Worm (Caenorhabditis elegans): ENCODE data around the gene C04E6.13.
A peak's percentile ranks its signal among the peaks of the same experiment; 100 is the strongest.

The C04E6.13 gene

ce11 chrV:5883735-5884134, 28.8 kb upstream of the C04E6.13 start, which contains the start of gene C04E6.8:
Gene C04E6.8 (minus strand): TSS chrV:5883835.
- TF ChIP-seq nhr-10 (tag; optimal IDR thresholded peaks at IDR 0.05) (no peak), snpc-4 (tag; optimal IDR thresholded peaks at IDR 0.05) (no peak), nhr-77 (tag; optimal IDR thresholded peaks at IDR 0.05) (no peak), Y55F3AM.14 (GFP tag; optimal IDR thresholded peaks at IDR 0.05) (no peak), mab-5 (tag; optimal IDR thresholded peaks at IDR 0.05) (no peak), skn-1 (tag; optimal IDR thresholded peaks at IDR 0.05) (no peak), alr-1 (tag; optimal IDR thresholded peaks at IDR 0.05) (no peak), gmeb-1 (tag; optimal IDR thresholded peaks at IDR 0.05) (no peak), lin-39 (tag; optimal IDR thresholded peaks at IDR 0.05) (no peak), elt-1 (tag; optimal IDR thresholded peaks at IDR 0.05) (no peak), blmp-1 (tag; optimal IDR thresholded peaks at IDR 0.05; ENCODE audit: insufficient read depth) (no peak), ceh-16 (tag; optimal IDR thresholded peaks at IDR 0.05) (no peak), unc-55 (GFP tag; optimal IDR thresholded peaks at IDR 0.05) (no peak), unc-39 (tag; optimal IDR thresholded peaks at IDR 0.05) (no peak), sma-9 (GFP tag; optimal IDR thresholded peaks at IDR 0.05) (no peak), sma-9 (tag; optimal IDR thresholded peaks at IDR 0.05) (no peak), nhr-11 (tag; optimal IDR thresholded peaks at IDR 0.05) (no peak), F13H6.1 (tag; optimal IDR thresholded peaks at IDR 0.05) (no peak), nhr-12 (tag; optimal IDR thresholded peaks at IDR 0.05) (no peak), C34F6.9 (tag; optimal IDR thresholded peaks at IDR 0.05) (no peak), ceh-82 (tag; optimal IDR thresholded peaks at IDR 0.05) (no peak)

- no peak for TF ChIP-seq nhr-237 (tag; optimal IDR thresholded peaks at IDR 0.05)
- no peak for TF ChIP-seq sma-9 (GFP tag; optimal IDR thresholded peaks at IDR 0.05)
- TF ChIP-seq sma-9 (tag; optimal IDR thresholded peaks at IDR 0.05), result no peak
- TF ChIP-seq zag-1 (tag; optimal IDR thresholded peaks at IDR 0.05), result no peak
- TF ChIP-seq fos-1 (tag; optimal IDR thresholded peaks at IDR 0.05), result no peak
- TF ChIP-seq nhr-11 (tag; optimal IDR thresholded peaks at IDR 0.05), result no peak
- TF ChIP-seq ceh-82 (tag; optimal IDR thresholded peaks at IDR 0.05), result no peak
- no peak for TF ChIP-seq snpc-4 (tag; optimal IDR thresholded peaks at IDR 0.05)
- no peak for TF ChIP-seq nhr-12 (tag; optimal IDR thresholded peaks at IDR 0.05)
- no peak for TF ChIP-seq egl-27 (tag; optimal IDR thresholded peaks at IDR 0.05)
- TF ChIP-seq ztf-11 (tag; optimal IDR thresholded peaks at IDR 0.05), result no peak
- TF ChIP-seq elt-1 (tag; optimal IDR thresholded peaks at IDR 0.05), result no peak
- no peak for TF ChIP-seq sma-3 (GFP tag; optimal IDR thresholded peaks at IDR 0.05)
- no peak for TF ChIP-seq lin-11 (tag; optimal IDR thresholded peaks at IDR 0.05)
These were observed 23.7 kb upstream of the C04E6.13 start for ce11 chrV:5888820-5889219.

- TF ChIP-seq sma-9 (GFP tag; optimal IDR thresholded peaks at IDR 0.05) (peak; percentile 6), sma-9 (tag; optimal IDR thresholded peaks at IDR 0.05) (no peak), ama-1 (optimal IDR thresholded peaks at IDR 0.05) (no peak)
These were observed 21.3 kb upstream of the C04E6.13 start for ce11 chrV:5891204-5891603.

ce11 chrV:5893015-5893414, 19.5 kb upstream of the C04E6.13 start, which contains the start of gene C04E6.7:
Gene C04E6.7 (plus strand): TSS chrV:5893315.
- no peak for TF ChIP-seq zag-1 (tag; optimal IDR thresholded peaks at IDR 0.05)
- no peak for TF ChIP-seq ZK546.5 (tag; optimal IDR thresholded peaks at IDR 0.05)
- no peak for TF ChIP-seq sma-3 (GFP tag; optimal IDR thresholded peaks at IDR 0.05)
- no peak for TF ChIP-seq ztf-11 (tag; optimal IDR thresholded peaks at IDR 0.05)
- TF ChIP-seq sem-4 (tag; optimal IDR thresholded peaks at IDR 0.05), result no peak
- no peak for TF ChIP-seq sma-9 (GFP tag; optimal IDR thresholded peaks at IDR 0.05)
- no peak for TF ChIP-seq sma-9 (tag; optimal IDR thresholded peaks at IDR 0.05)
- TF ChIP-seq ztf-4 (tag; optimal IDR thresholded peaks at IDR 0.05), result no peak
- TF ChIP-seq lin-39 (tag; optimal IDR thresholded peaks at IDR 0.05), result no peak
- no peak for TF ChIP-seq lin-11 (tag; optimal IDR thresholded peaks at IDR 0.05)
- no peak for TF ChIP-seq fos-1 (tag; optimal IDR thresholded peaks at IDR 0.05)
- no peak for TF ChIP-seq ama-1 (optimal IDR thresholded peaks at IDR 0.05)
- TF ChIP-seq nhr-77 (tag; optimal IDR thresholded peaks at IDR 0.05), result no peak

- TF ChIP-seq dmd-4 (tag; optimal IDR thresholded peaks at IDR 0.05) (no peak), skn-1 (tag; optimal IDR thresholded peaks at IDR 0.05) (no peak), peb-1 (tag; optimal IDR thresholded peaks at IDR 0.05) (no peak), F13H6.1 (tag; optimal IDR thresholded peaks at IDR 0.05) (no peak), fos-1 (tag; optimal IDR thresholded peaks at IDR 0.05) (no peak), unc-62 (GFP tag; optimal IDR thresholded peaks at IDR 0.05) (no peak), ceh-82 (tag; optimal IDR thresholded peaks at IDR 0.05) (no peak), nhr-12 (tag; optimal IDR thresholded peaks at IDR 0.05) (no peak), sma-3 (GFP tag; optimal IDR thresholded peaks at IDR 0.05) (no peak), ama-1 (optimal IDR thresholded peaks at IDR 0.05) (no peak), nhr-21 (tag; optimal IDR thresholded peaks at IDR 0.05) (no peak), lin-13 (GFP tag; optimal IDR thresholded peaks at IDR 0.05) (no peak), alr-1 (tag; optimal IDR thresholded peaks at IDR 0.05) (no peak)
These were observed 17.5 kb upstream of the C04E6.13 start, which contains the start of gene grd-9 for ce11 chrV:5895021-5895420. Gene grd-9 (plus strand): TSS chrV:5895321.

Measured in whole organism, L2 larva.